Fruit fly (Drosophila melanogaster) whole organism, pupa: ENCODE results near the gene CG18649.

Experiments
- CG14655 ChIP-seq: fragments of 200-800 bp; sonication (Bioruptor generic); optimal IDR thresholded peaks from 3 replicates; lab custom pipeline; 2017; ENCODE audit warnings: mild to moderate bottlenecking, missing biosample characterization, missing genetic modification reagents, missing genetic modification characterization
- CG32121 ChIP-seq: fragments of 200-800 bp; sonication (Bioruptor generic); IDR thresholded peaks from 2 replicates; pipeline ENCODE4 v1.3.6; 2022; ENCODE audit warnings: missing biosample characterization, missing genetic modification characterization
- CG9948 ChIP-seq: fragments of 200-800 bp; sonication (Bioruptor generic); optimal IDR thresholded peaks from 2 replicates; lab custom pipeline; 2018; ENCODE audit warnings: missing biosample characterization, mild to moderate bottlenecking, missing genetic modification characterization, moderate library complexity
- Ets98B ChIP-seq: fragments of 200-800 bp; sonication (Bioruptor generic); IDR thresholded peaks from 2 replicates; pipeline ENCODE4 v1.3.6; 2022; ENCODE audit warnings: missing biosample characterization, missing genetic modification characterization
- Snoo ChIP-seq: fragments of 200-800 bp; sonication (Bioruptor generic); optimal IDR thresholded peaks from 3 replicates; lab custom pipeline; 2017; ENCODE audit warnings: missing biosample characterization, mild to moderate bottlenecking, missing genetic modification characterization, inconsistent platforms
- fd96Ca ChIP-seq: fragments of 200-800 bp; sonication (Bioruptor generic); IDR thresholded peaks from 3 replicates; pipeline ENCODE4 v1.3.6; 2022; ENCODE audit warnings: missing biosample characterization, missing genetic modification characterization

DNA sequence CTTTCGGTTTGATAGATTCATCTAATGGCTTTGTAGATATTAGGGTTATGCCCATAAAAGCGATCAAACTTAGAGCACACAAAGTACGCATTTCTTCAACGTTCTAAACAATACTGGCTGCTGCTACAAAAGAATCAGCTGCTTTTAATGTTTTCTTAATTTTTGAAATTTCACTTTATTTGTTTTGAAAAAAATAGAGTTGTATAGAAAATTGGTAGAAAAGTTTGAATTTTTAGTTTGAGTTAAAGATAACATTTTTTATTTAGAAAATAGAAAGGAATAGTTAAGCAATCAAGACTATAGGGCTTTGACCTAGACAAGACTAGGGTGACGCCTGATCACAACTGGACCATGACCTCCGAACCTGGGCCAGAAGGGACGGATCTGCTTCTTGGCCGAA, 3.8 kb downstream of the CG18649 start, which contains the start of gene CG18581:
- TF ChIP-seq Snoo (tag; lab: Kevin White, UChicago): no peak
- TF ChIP-seq CG32121: no peak
- TF ChIP-seq fd96Ca (GFP tag; lab: Robert Waterston, UW): no peak
- TF ChIP-seq CG14655: no peak
- TF ChIP-seq Ets98B: no peak
- no peak for TF ChIP-seq CG9948 (tag; lab: Kevin White, UChicago)
